Fruit fly (Drosophila melanogaster) whole organism, embryonic: ENCODE results near the gene Eig71Ek.
A peak's percentile ranks its signal among the peaks of the same experiment; 100 is the strongest.

Experiments
- Bgb ChIP-seq: fragments of 200-800 bp; sonication (Bioruptor generic); IDR thresholded peaks from 2 replicates; pipeline ENCODE4 v1.3.6; 2022; ENCODE audit warnings: missing biosample characterization, missing genetic modification characterization; ENCODE audit not compliant: partially characterized antibody
- CG10431 ChIP-seq: fragments of 200-800 bp; sonication (Bioruptor generic); optimal IDR thresholded peaks from 3 replicates; lab custom pipeline; 2018; ENCODE audit warnings: missing biosample characterization, mild to moderate bottlenecking, missing genetic modification characterization
- CG11695 ChIP-seq: fragments of 200-800 bp; sonication (Bioruptor generic); IDR thresholded peaks from 3 replicates; pipeline ENCODE4 v1.3.6; 2022; ENCODE audit warnings: missing biosample characterization, missing genetic modification characterization
- CG12744 ChIP-seq: fragments of 200-800 bp; sonication (Bioruptor generic); optimal IDR thresholded peaks from 2 replicates; lab custom pipeline; 2016; ENCODE audit warnings: missing biosample characterization, missing genetic modification characterization
- CG16779 ChIP-seq: fragments of 200-800 bp; sonication (Bioruptor generic); IDR thresholded peaks from 2 replicates; pipeline ENCODE4 v1.3.6; 2022; ENCODE audit warnings: missing biosample characterization, missing genetic modification characterization
- CG3726 ChIP-seq: fragments of 200-800 bp; sonication (Bioruptor generic); IDR thresholded peaks from 3 replicates; pipeline ENCODE4, ENCODE4 v1.3.6; 2022; ENCODE audit warnings: missing biosample characterization, missing genetic modification characterization
- CG3838 ChIP-seq: fragments of 200-800 bp; sonication (Bioruptor generic); optimal IDR thresholded peaks from 3 replicates; lab custom pipeline; 2016; ENCODE audit warnings: missing biosample characterization, missing genetic modification characterization
- CG42726 ChIP-seq: fragments of 200-800 bp; sonication (Bioruptor generic); IDR thresholded peaks from 2 replicates; pipeline ENCODE4 v1.3.6; 2022; ENCODE audit warnings: missing biosample characterization, missing genetic modification characterization; ENCODE audit not compliant: partially characterized antibody
- CG5245 ChIP-seq: fragments of 200-800 bp; sonication (Bioruptor generic); optimal IDR thresholded peaks from 3 replicates; lab custom pipeline; 2016; ENCODE audit warnings: missing biosample characterization, missing genetic modification characterization
- CG6791 ChIP-seq: fragments of 200-800 bp; sonication (Bioruptor generic); IDR thresholded peaks from 3 replicates; pipeline ENCODE4 v1.3.6; 2022; ENCODE audit warnings: missing biosample characterization, missing genetic modification characterization; ENCODE audit not compliant: partially characterized antibody
- CG7357 ChIP-seq: fragments of 200-800 bp; sonication (Bioruptor generic); IDR thresholded peaks from 3 replicates; pipeline ENCODE4 v1.3.6; 2022; ENCODE audit warnings: missing biosample characterization, missing genetic modification characterization
- Dbx ChIP-seq: fragments of 200-800 bp; sonication (Bioruptor generic); IDR thresholded peaks from 3 replicates; pipeline ENCODE4 v1.3.6; 2022; ENCODE audit warnings: missing biosample characterization, missing genetic modification characterization
- Dfd ChIP-seq, 2 experiments: fragments of >200 bp; optimal IDR thresholded peaks; 2 replicates each; lab custom pipeline; 2017; ENCODE audit warnings: missing biosample characterization in 2 of 2, missing genetic modification characterization in 2 of 2
- Doc3 ChIP-seq: fragments of 200-800 bp; sonication (Bioruptor generic); IDR thresholded peaks from 3 replicates; pipeline ENCODE4 v1.3.6; 2022; ENCODE audit warnings: missing biosample characterization, missing genetic modification characterization; ENCODE audit not compliant: partially characterized antibody
- Ets65A ChIP-seq: fragments of 200-800 bp; sonication (Bioruptor generic); peaks from one replicate; lab custom pipeline; 2016; ENCODE audit warnings: missing biosample characterization, missing genetic modification characterization
- HLH4C ChIP-seq: fragments of 200-800 bp; sonication (Bioruptor generic); IDR thresholded peaks from 3 replicates; pipeline ENCODE4 v1.3.6; 2022; ENCODE audit warnings: missing biosample characterization, missing genetic modification characterization; ENCODE audit not compliant: partially characterized antibody
- Hmx ChIP-seq: fragments of 200-800 bp; sonication (Bioruptor generic); optimal IDR thresholded peaks from 2 replicates; lab custom pipeline; 2016; ENCODE audit warnings: missing biosample characterization, missing genetic modification characterization
- Hr78 ChIP-seq, 2 experiments: fragments of 200-800 bp in 1 of 2; fragments of >200 bp in 1 of 2; sonication (Bioruptor generic) in 1 of 2; optimal IDR thresholded peaks; 2 replicates each; lab custom pipeline; 2017 to 2019; ENCODE audit warnings: missing biosample characterization in 2 of 2, missing genetic modification characterization in 2 of 2, mild to moderate bottlenecking in 1 of 2, moderate library complexity in 1 of 2
- Kr ChIP-seq: fragments of 200-800 bp; sonication (Bioruptor generic); optimal IDR thresholded peaks from 2 replicates; lab custom pipeline; 2017; ENCODE audit warnings: missing biosample characterization, mild to moderate bottlenecking, missing genetic modification characterization
- MESR4 ChIP-seq: fragments of 200-800 bp; sonication (Bioruptor generic); optimal IDR thresholded peaks from 2 replicates; lab custom pipeline; 2018; ENCODE audit warnings: missing biosample characterization, mild to moderate bottlenecking, missing genetic modification characterization, moderate library complexity
- Nf-YA ChIP-seq: fragments of 200-800 bp; sonication (Bioruptor generic); IDR thresholded peaks from 2 replicates; pipeline ENCODE4 v1.3.6; 2022; ENCODE audit warnings: missing biosample characterization, missing genetic modification characterization
- Opbp ChIP-seq: fragments of 200-800 bp; sonication (Bioruptor generic); IDR thresholded peaks from 3 replicates; pipeline ENCODE4 v1.3.6; 2022; ENCODE audit warnings: missing biosample characterization, missing genetic modification characterization; ENCODE audit not compliant: partially characterized antibody
- Optix ChIP-seq: fragments of 200-800 bp; sonication (Bioruptor generic); IDR thresholded peaks from 3 replicates; pipeline ENCODE4 v1.3.6; 2022; ENCODE audit warnings: missing biosample characterization, missing genetic modification characterization
- Sox100B ChIP-seq: fragments of 200-800 bp; sonication (Bioruptor generic); optimal IDR thresholded peaks from 3 replicates; lab custom pipeline; 2018; ENCODE audit warnings: missing biosample characterization, mild to moderate bottlenecking, missing genetic modification characterization
- Spps ChIP-seq: fragments of 200-800 bp; sonication (Bioruptor generic); optimal IDR thresholded peaks from 2 replicates; lab custom pipeline; 2018; ENCODE audit warnings: missing biosample characterization, mild to moderate bottlenecking, missing genetic modification characterization
- Vsx1 ChIP-seq: fragments of 200-800 bp; sonication (Bioruptor generic); optimal IDR thresholded peaks from 2 replicates; lab custom pipeline; 2017; ENCODE audit warnings: missing biosample characterization, mild to moderate bottlenecking, missing genetic modification characterization, missing genetic modification reagents
- ato ChIP-seq: fragments of 200-800 bp; sonication (Bioruptor generic); IDR thresholded peaks from 2 replicates; pipeline ENCODE4 v1.3.6; 2022; ENCODE audit warnings: missing biosample characterization, missing genetic modification characterization; ENCODE audit not compliant: partially characterized antibody
- bbx ChIP-seq: fragments of 200-800 bp; sonication (Bioruptor generic); IDR thresholded peaks from 2 replicates; pipeline ENCODE4 v1.3.6; 2022; ENCODE audit warnings: missing biosample characterization, missing genetic modification characterization; ENCODE audit not compliant: partially characterized antibody
- chinmo ChIP-seq: fragments of 200-800 bp; sonication (Bioruptor generic); IDR thresholded peaks from 4 replicates; pipeline ENCODE4 v1.3.6; 2022; ENCODE audit warnings: missing biosample characterization, missing genetic modification characterization; ENCODE audit not compliant: partially characterized antibody
- croc ChIP-seq: fragments of 200-800 bp; sonication (Bioruptor generic); conservative IDR thresholded peaks from 3 replicates; pipeline ENCODE4 v1.3.6; 2022; ENCODE audit warnings: missing biosample characterization, missing genetic modification characterization
- crol ChIP-seq: fragments of 200-800 bp; sonication (Bioruptor generic); IDR thresholded peaks from 2 replicates; pipeline ENCODE4 v1.3.6; 2022; ENCODE audit warnings: missing biosample characterization, missing genetic modification characterization
- insv ChIP-seq, 2 experiments: fragments of 200-800 bp; sonication (Bioruptor generic); optimal IDR thresholded peaks; 3 replicates each; lab custom pipeline; 2016 to 2018; ENCODE audit warnings: missing biosample characterization in 2 of 2, missing genetic modification characterization in 2 of 2
- kah ChIP-seq: fragments of 200-800 bp; sonication (Bioruptor generic); optimal IDR thresholded peaks from 2 replicates; lab custom pipeline; 2018; ENCODE audit warnings: missing biosample characterization, mild to moderate bottlenecking, missing genetic modification characterization
- ken ChIP-seq: fragments of 200-800 bp; sonication (Bioruptor generic); IDR thresholded peaks from 3 replicates; pipeline ENCODE4 v1.3.6; 2022; ENCODE audit warnings: missing biosample characterization, missing genetic modification characterization
- kni ChIP-seq: fragments of 200-800 bp; sonication (Bioruptor generic); optimal IDR thresholded peaks from 3 replicates; lab custom pipeline; 2017; ENCODE audit warnings: mild to moderate bottlenecking, missing biosample characterization, missing genetic modification reagents, missing genetic modification characterization
- nerfin-1 ChIP-seq: fragments of 200-800 bp; sonication (Bioruptor generic); optimal IDR thresholded peaks from 3 replicates; lab custom pipeline; 2019; ENCODE audit warnings: missing biosample characterization, mild to moderate bottlenecking, missing genetic modification characterization, moderate library complexity
- nerfin-2 ChIP-seq: fragments of 200-800 bp; sonication (Bioruptor generic); IDR thresholded peaks from 2 replicates; pipeline ENCODE4 v1.3.6; 2022; ENCODE audit warnings: missing biosample characterization, missing genetic modification characterization; ENCODE audit not compliant: partially characterized antibody
- nmo ChIP-seq: fragments of 200-800 bp; sonication (Bioruptor generic); optimal IDR thresholded peaks from 2 replicates; lab custom pipeline; 2018; ENCODE audit warnings: missing biosample characterization, mild to moderate bottlenecking, missing genetic modification characterization, moderate library complexity
- phol ChIP-seq: fragments of 200-800 bp; sonication (Bioruptor generic); optimal IDR thresholded peaks from 3 replicates; lab custom pipeline; 2018; ENCODE audit warnings: missing biosample characterization, mild to moderate bottlenecking, missing genetic modification characterization, moderate library complexity
- pita ChIP-seq: fragments of 200-800 bp; sonication (Bioruptor generic); optimal IDR thresholded peaks from 2 replicates; lab custom pipeline; 2017; ENCODE audit warnings: missing biosample characterization, mild to moderate bottlenecking, missing genetic modification characterization
- salm ChIP-seq: fragments of 200-800 bp; sonication (Bioruptor generic); optimal IDR thresholded peaks from 2 replicates; lab custom pipeline; 2018; ENCODE audit warnings: missing biosample characterization, mild to moderate bottlenecking, missing genetic modification characterization
- scrt ChIP-seq: fragments of 200-800 bp; sonication (Bioruptor generic); optimal IDR thresholded peaks from 2 replicates; lab custom pipeline; 2018; ENCODE audit warnings: missing biosample characterization, mild to moderate bottlenecking, missing genetic modification characterization, moderate library complexity
- sd ChIP-seq: fragments of 200-800 bp; sonication (Bioruptor generic); optimal IDR thresholded peaks from 3 replicates; lab custom pipeline; 2018; ENCODE audit warnings: missing biosample characterization, mild to moderate bottlenecking, missing genetic modification characterization, moderate library complexity
- sim ChIP-seq: fragments of 200-800 bp; sonication (Bioruptor generic); IDR thresholded peaks from 2 replicates; pipeline ENCODE4 v1.3.6; 2022; ENCODE audit warnings: missing biosample characterization, missing genetic modification characterization
- sug ChIP-seq: fragments of 200-800 bp; optimal IDR thresholded peaks from 2 replicates; lab custom pipeline; 2019; ENCODE audit warnings: missing biosample characterization, mild to moderate bottlenecking, missing genetic modification characterization, moderate library complexity
- tap ChIP-seq: fragments of 200-800 bp; optimal IDR thresholded peaks from 3 replicates; lab custom pipeline; 2019; ENCODE audit warnings: missing biosample characterization, mild to moderate bottlenecking, missing genetic modification characterization, moderate library complexity
- tna ChIP-seq: fragments of 200-800 bp; sonication (Bioruptor generic); IDR thresholded peaks from 2 replicates; pipeline ENCODE4 v1.3.6; 2022; ENCODE audit warnings: missing biosample characterization, missing genetic modification characterization; ENCODE audit not compliant: partially characterized antibody
- vnd ChIP-seq: fragments of 200-800 bp; sonication (Bioruptor generic); IDR thresholded peaks from 3 replicates; pipeline ENCODE4 v1.3.6; 2022; ENCODE audit warnings: missing biosample characterization, missing genetic modification characterization; ENCODE audit not compliant: partially characterized antibody
- zen2 ChIP-seq: fragments of 200-800 bp; sonication (Bioruptor generic); IDR thresholded peaks from 3 replicates; pipeline ENCODE4 v1.3.6; 2022; ENCODE audit warnings: missing biosample characterization, missing genetic modification characterization; ENCODE audit not compliant: partially characterized antibody

The Eig71Ek gene

dm6 chr3L:15678284-15678683 lies 17.2 kb downstream of the Eig71Ek start:
- TF ChIP-seq CG11695 (GFP tag; lab: Robert Waterston, UW) (no peak), Sox100B (GFP tag; lab: Kevin White, UChicago) (no peak), Dfd (GFP tag; optimal IDR thresholded peaks at IDR 0.05; lab: Kevin White, UChicago) (no peak), Hmx (GFP tag; lab: Kevin White, UChicago) (no peak), salm (no peak), scrt (GFP tag; lab: Kevin White, UChicago) (no peak), sd (tag; lab: Kevin White, UChicago) (peak; percentile 86), Kr (GFP tag; lab: Kevin White, UChicago) (peak; percentile 53), bbx (GFP tag; lab: Robert Waterston, UW) (peak; percentile 92), kni (GFP tag; lab: Kevin White, UChicago) (no peak), CG12744 (GFP tag; lab: Kevin White, UChicago) (no peak), nerfin-2 (peak; percentile 46; the same call in 1 of the 2 replicates), tap (tag; lab: Kevin White, UChicago) (peak; percentile 11), Ets65A (peak; percentile 40), Nf-YA (no peak), MESR4 (no peak), Hr78 (GFP tag; optimal IDR thresholded peaks at IDR 0.05; lab: Kevin White, UChicago) (no peak), vnd (0 out of 3 replicates have a peak, but pooled peaks have one; percentile 27), CG10431 (GFP tag; lab: Kevin White, UChicago) (peak; percentile 86), zen2 (no peak), pita (GFP tag; lab: Kevin White, UChicago) (no peak), CG6791 (GFP tag; lab: Robert Waterston, UW) (peak; percentile 88), CG5245 (GFP tag; lab: Kevin White, UChicago) (no peak), CG42726 (GFP tag; lab: Robert Waterston, UW) (peak; percentile 78; the same call in 1 of the 2 replicates), chinmo (GFP tag; lab: Robert Waterston, UW) (0 out of 4 replicates have a peak, but pooled peaks have one; percentile 17), CG3838 (GFP tag; lab: Kevin White, UChicago) (no peak), sug (tag; lab: Kevin White, UChicago) (no peak), phol (no peak), insv (GFP tag; optimal IDR thresholded peaks at IDR 0.05; lab: Kevin White, UChicago) (no peak), Dbx (GFP tag; lab: Robert Waterston, UW) (no peak), tna (GFP tag; lab: Robert Waterston, UW) (0 out of 2 replicates have a peak, but pooled peaks have one; percentile 14), kah (GFP tag; lab: Kevin White, UChicago) (no peak), HLH4C (0 out of 3 replicates have a peak, but pooled peaks have one; percentile 45), ken (GFP tag; lab: Robert Waterston, UW) (no peak), Opbp (GFP tag; lab: Robert Waterston, UW) (peak; percentile 86; the same call in 2 of the 3 replicates), Bgb (peak; percentile 67; the same call in 1 of the 2 replicates), CG16779 (GFP tag; lab: Robert Waterston, UW) (no peak), croc (GFP tag; lab: Robert Waterston, UW) (no peak), nerfin-1 (peak; percentile 100), nmo (GFP tag; lab: Kevin White, UChicago) (peak; percentile 36), ato (GFP tag; lab: Robert Waterston, UW) (peak; percentile 45; the same call in 1 of the 2 replicates), Doc3 (no peak), crol (GFP tag; lab: Robert Waterston, UW) (no peak), Vsx1 (no peak), Spps (no peak), CG3726 (GFP tag; lab: Robert Waterston, UW) (0 out of 3 replicates have a peak, but pooled peaks have one; percentile 24), Optix (GFP tag; lab: Robert Waterston, UW) (no peak), CG7357 (no peak), sim (GFP tag; lab: Robert Waterston, UW) (no peak)
